Fruit fly (Drosophila melanogaster): ENCODE data around the gene daed.

Gene daed

DNA sequence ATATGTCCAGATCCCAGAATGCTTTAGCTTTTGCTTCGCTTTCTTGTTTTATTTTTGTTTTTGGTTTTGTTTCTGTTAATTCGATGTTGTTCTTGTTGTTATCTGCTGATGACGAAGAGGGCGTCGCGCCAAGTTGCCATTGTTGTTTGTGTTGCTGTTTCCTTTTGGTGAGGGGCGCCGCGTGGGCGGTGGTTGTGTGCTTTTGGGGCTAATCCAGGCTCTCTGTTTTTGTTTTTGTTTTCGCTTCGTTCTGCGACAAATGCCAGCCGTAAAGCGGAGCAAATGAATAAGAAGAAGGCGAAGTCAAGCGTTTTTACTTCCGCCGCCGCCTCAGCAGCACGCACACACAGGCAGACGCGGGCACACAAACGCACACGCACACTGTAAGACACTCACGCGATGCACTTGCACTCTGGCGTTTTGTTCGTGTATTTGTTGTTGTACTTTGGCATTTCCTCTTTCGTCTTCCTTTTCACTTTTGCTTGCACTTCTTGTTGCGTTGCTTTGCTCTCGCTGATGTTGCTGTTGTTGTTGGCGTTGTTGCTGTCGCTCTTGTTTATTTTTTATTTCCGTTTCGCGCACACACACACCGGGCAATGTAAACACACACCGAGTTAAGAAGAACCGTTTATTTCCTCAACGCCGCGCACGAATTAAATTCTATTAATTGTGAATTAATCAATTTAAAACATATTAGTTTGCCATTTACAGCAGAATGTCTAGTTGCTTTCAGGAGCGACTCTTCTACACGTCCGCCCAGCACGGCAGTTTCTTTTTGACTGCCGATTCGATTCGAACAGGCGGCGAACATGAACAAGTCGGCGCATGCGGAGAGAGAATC is 37.9 kb downstream of the daed start, which contains the start of gene aop (continued):
- TF ChIP-seq C15 (GFP tag; IDR thresholded peaks at IDR 0.05) (no peak), pzg (GFP tag; optimal IDR thresholded peaks at IDR 0.05) (no peak), CG5245 (GFP tag; optimal IDR thresholded peaks at IDR 0.05) (no peak), tin (GFP tag; optimal IDR thresholded peaks at IDR 0.05) (no peak), Chrac-16 (GFP tag; optimal IDR thresholded peaks at IDR 0.05) (no peak), CG17912 (GFP tag; optimal IDR thresholded peaks at IDR 0.05) (peak; percentile 57), gfzf (GFP tag; optimal IDR thresholded peaks at IDR 0.05) (no peak), Adf1 (GFP tag; IDR thresholded peaks at IDR 0.05) (no peak; the same call in 1 of the 2 replicates), sug (tag; optimal IDR thresholded peaks at IDR 0.05) (no peak), pho (GFP tag; optimal IDR thresholded peaks at IDR 0.05) (no peak), CG1024 (GFP tag; IDR thresholded peaks at IDR 0.05) (no peak), Myb (GFP tag; optimal IDR thresholded peaks at IDR 0.05) (no peak), tll (GFP tag; optimal IDR thresholded peaks at IDR 0.05) (peak in 1 of 2 experiments; percentile 77), CG8359 (GFP tag; optimal IDR thresholded peaks at IDR 0.05; ENCODE audit: borderline replicate concordance) (no peak), hbn (GFP tag; IDR thresholded peaks at IDR 0.05; ENCODE audit: partially characterized antibody) (no peak), CG7839 (tag; optimal IDR thresholded peaks at IDR 0.05) (peak; percentile 21), HmgD (GFP tag; optimal IDR thresholded peaks at IDR 0.05) (no peak), ato (GFP tag; IDR thresholded peaks at IDR 0.05; ENCODE audit: partially characterized antibody) (peak; percentile 61; the same call in 1 of the 2 replicates), CG15696 (tag; optimal IDR thresholded peaks at IDR 0.05) (peak; percentile 18), chm (GFP tag; IDR thresholded peaks at IDR 0.05) (peak; percentile 60), Blimp-1 (GFP tag; optimal IDR thresholded peaks at IDR 0.05) (peak; percentile 26), CG11247 (GFP tag; IDR thresholded peaks at IDR 0.05) (no peak; the same call in 1 of the 2 replicates), CG16815 (GFP tag; optimal IDR thresholded peaks at IDR 0.05) (no peak), D19A (tag; optimal IDR thresholded peaks at IDR 0.05) (peak; percentile 26), bcd (GFP tag; optimal IDR thresholded peaks at IDR 0.05) (no peak), CG2120 (GFP tag; optimal IDR thresholded peaks at IDR 0.05) (no peak), CG2202 (tag; optimal IDR thresholded peaks at IDR 0.05) (peak; percentile 10), mirr (GFP tag; optimal IDR thresholded peaks at IDR 0.05) (peak; percentile 59), bab2 (GFP tag; optimal IDR thresholded peaks at IDR 0.05) (no peak), fru (optimal IDR thresholded peaks at IDR 0.05) (no peak), hth (optimal IDR thresholded peaks at IDR 0.05) (no peak), PHDP (tag; optimal IDR thresholded peaks at IDR 0.05) (no peak), unpg (GFP tag; optimal IDR thresholded peaks at IDR 0.05) (peak; percentile 29), HHEX (GFP tag; optimal IDR thresholded peaks at IDR 0.05) (no peak), Sox102F (GFP tag; optimal IDR thresholded peaks at IDR 0.05) (no peak), grn (GFP tag; optimal IDR thresholded peaks at IDR 0.05) (no peak), CG7271 (tag; optimal IDR thresholded peaks at IDR 0.05) (peak; percentile 24), sc (optimal IDR thresholded peaks at IDR 0.05) (no peak), sc (GFP tag; optimal IDR thresholded peaks at IDR 0.05) (no peak), gsb-n (tag; optimal IDR thresholded peaks at IDR 0.05) (peak; percentile 58), CG8290 (GFP tag; optimal IDR thresholded peaks at IDR 0.05) (no peak), CG8290 (tag; optimal IDR thresholded peaks at IDR 0.05) (peak in 1 of 2 experiments; percentile 72), sd (tag; optimal IDR thresholded peaks at IDR 0.05) (no peak), GATAe (GFP tag; conservative IDR thresholded peaks at IDR 0.05) (no peak), CG2199 (GFP tag; IDR thresholded peaks at IDR 0.05) (no peak), CG6254 (GFP tag; optimal IDR thresholded peaks at IDR 0.05) (peak; percentile 34), H2.0 (GFP tag; IDR thresholded peaks at IDR 0.05) (no peak), CG17328 (GFP tag; IDR thresholded peaks at IDR 0.05) (peak; percentile 56), CG6272 (GFP tag; IDR thresholded peaks at IDR 0.05) (no peak), CG12942 (GFP tag; optimal IDR thresholded peaks at IDR 0.05) (no peak)
